Fruit fly (Drosophila melanogaster) whole organism, embryonic: ENCODE results near the gene Ube4B.

ENCODE experiments used
- CG10209 ChIP-seq: fragments of 200-800 bp; sonication (Bioruptor generic); optimal IDR thresholded peaks from 3 replicates; lab custom pipeline; 2017; ENCODE audit warnings: missing biosample characterization, mild to moderate bottlenecking, missing genetic modification characterization, missing genetic modification reagents
- CG10462 ChIP-seq: fragments of 200-800 bp; sonication (Bioruptor generic); optimal IDR thresholded peaks from 2 replicates; lab custom pipeline; 2016; ENCODE audit warnings: missing biosample characterization, missing genetic modification characterization
- CG11695 ChIP-seq: fragments of 200-800 bp; sonication (Bioruptor generic); IDR thresholded peaks from 3 replicates; pipeline ENCODE4 v1.3.6; 2022; ENCODE audit warnings: missing biosample characterization, missing genetic modification characterization
- CG1233 ChIP-seq: fragments of 200-800 bp; sonication (Bioruptor generic); optimal IDR thresholded peaks from 4 replicates; lab custom pipeline; 2018; ENCODE audit warnings: missing biosample characterization, mild to moderate bottlenecking, missing genetic modification characterization
- CG12659 ChIP-seq: fragments of 200-800 bp; sonication (Bioruptor generic); optimal IDR thresholded peaks from 3 replicates; lab custom pipeline; 2017; ENCODE audit warnings: mild to moderate bottlenecking, missing biosample characterization, missing genetic modification reagents, missing genetic modification characterization
- CG1603 ChIP-seq: fragments of 200-800 bp; sonication (Bioruptor generic); optimal IDR thresholded peaks from 2 replicates; lab custom pipeline; 2019; ENCODE audit warnings: missing biosample characterization, mild to moderate bottlenecking, missing genetic modification characterization, moderate library complexity
- CG16813 ChIP-seq: fragments of 200-800 bp; sonication (Bioruptor generic); IDR thresholded peaks from 3 replicates; pipeline ENCODE4 v1.3.6; 2022; ENCODE audit warnings: missing biosample characterization, missing genetic modification characterization; ENCODE audit not compliant: partially characterized antibody
- CG17361 ChIP-seq: fragments of 200-800 bp; sonication (Bioruptor generic); IDR thresholded peaks from 3 replicates; pipeline ENCODE4 v1.3.6; 2022; ENCODE audit warnings: missing biosample characterization, missing genetic modification characterization
- CG2120 ChIP-seq: fragments of 200-800 bp; sonication (Bioruptor generic); optimal IDR thresholded peaks from 3 replicates; lab custom pipeline; 2016; ENCODE audit warnings: missing biosample characterization, missing genetic modification characterization
- CG2199 ChIP-seq: fragments of 200-800 bp; sonication (Bioruptor generic); IDR thresholded peaks from 3 replicates; pipeline ENCODE4 v1.3.6; 2022; ENCODE audit warnings: missing biosample characterization, missing genetic modification characterization
- CG2202 ChIP-seq: fragments of 200-800 bp; sonication (Bioruptor generic); optimal IDR thresholded peaks from 2 replicates; lab custom pipeline; 2018; ENCODE audit warnings: missing biosample characterization, mild to moderate bottlenecking, missing genetic modification characterization
- CG30020 ChIP-seq: fragments of 200-800 bp; optimal IDR thresholded peaks from 2 replicates; lab custom pipeline; 2019; ENCODE audit warnings: missing biosample characterization, mild to moderate bottlenecking, missing genetic modification characterization, moderate library complexity
- CG3065 ChIP-seq: fragments of 200-800 bp; sonication (Bioruptor generic); optimal IDR thresholded peaks from 2 replicates; lab custom pipeline; 2016; ENCODE audit warnings: missing biosample characterization, missing genetic modification characterization
- CG31441 ChIP-seq: fragments of 200-800 bp; sonication (Bioruptor generic); IDR thresholded peaks from 2 replicates; pipeline ENCODE4 v1.3.6; 2022; ENCODE audit warnings: missing biosample characterization, missing genetic modification characterization
- CG3163 ChIP-seq: fragments of 200-800 bp; sonication (Bioruptor generic); optimal IDR thresholded peaks from 3 replicates; lab custom pipeline; 2016; ENCODE audit warnings: missing biosample characterization, missing genetic modification characterization
- CG32532 ChIP-seq: fragments of 200-800 bp; sonication (Bioruptor generic); IDR thresholded peaks from 2 replicates; pipeline ENCODE4 v1.3.6; 2022; ENCODE audit warnings: missing biosample characterization, missing genetic modification characterization
- CG5180 ChIP-seq: fragments of 200-800 bp; sonication (Bioruptor generic); optimal IDR thresholded peaks from 3 replicates; lab custom pipeline; 2017; ENCODE audit warnings: missing biosample characterization, missing genetic modification characterization, mild to moderate bottlenecking, moderate library complexity, missing genetic modification reagents
- CG6689 ChIP-seq: fragments of 200-800 bp; sonication (Bioruptor generic); IDR thresholded peaks from 2 replicates; pipeline ENCODE4 v1.3.6; 2022; ENCODE audit warnings: missing biosample characterization, missing genetic modification characterization
- CG7928 ChIP-seq: fragments of 200-800 bp; sonication (Bioruptor generic); optimal IDR thresholded peaks from 2 replicates; lab custom pipeline; 2017; ENCODE audit warnings: missing biosample characterization, mild to moderate bottlenecking, missing genetic modification characterization
- CG7963 ChIP-seq: fragments of 200-800 bp; sonication (Bioruptor generic); IDR thresholded peaks from 3 replicates; pipeline ENCODE4 v1.3.6; 2022; ENCODE audit warnings: missing biosample characterization, missing genetic modification characterization; ENCODE audit not compliant: partially characterized antibody
- CG9727 ChIP-seq: fragments of 200-800 bp; sonication (Bioruptor generic); optimal IDR thresholded peaks from 3 replicates; lab custom pipeline; 2017; ENCODE audit warnings: missing biosample characterization, mild to moderate bottlenecking, missing genetic modification characterization
- CG9797 ChIP-seq: fragments of 200-800 bp; sonication (Bioruptor generic); optimal IDR thresholded peaks from 3 replicates; lab custom pipeline; 2018; ENCODE audit warnings: missing biosample characterization, mild to moderate bottlenecking, missing genetic modification characterization
- Dbx ChIP-seq: fragments of 200-800 bp; sonication (Bioruptor generic); IDR thresholded peaks from 3 replicates; pipeline ENCODE4 v1.3.6; 2022; ENCODE audit warnings: missing biosample characterization, missing genetic modification characterization
- Dll ChIP-seq: fragments of 200-800 bp; sonication (Bioruptor generic); IDR thresholded peaks from 4 replicates; pipeline ENCODE4 v1.3.6; 2022; ENCODE audit warnings: missing biosample characterization, missing genetic modification characterization; ENCODE audit not compliant: partially characterized antibody
- Doc3 ChIP-seq: fragments of 200-800 bp; sonication (Bioruptor generic); IDR thresholded peaks from 3 replicates; pipeline ENCODE4 v1.3.6; 2022; ENCODE audit warnings: missing biosample characterization, missing genetic modification characterization; ENCODE audit not compliant: partially characterized antibody
- Dp ChIP-seq: fragments of 200-800 bp; sonication (Bioruptor generic); optimal IDR thresholded peaks from 2 replicates; lab custom pipeline; 2018; ENCODE audit warnings: missing biosample characterization, mild to moderate bottlenecking, missing genetic modification characterization, moderate library complexity
- Elba2 ChIP-seq: fragments of 200-800 bp; sonication (Bioruptor generic); optimal IDR thresholded peaks from 3 replicates; lab custom pipeline; 2016; ENCODE audit warnings: missing biosample characterization, missing genetic modification characterization
- H15 ChIP-seq: fragments of 200-800 bp; sonication (Bioruptor generic); IDR thresholded peaks from 3 replicates; pipeline ENCODE4 v1.3.6; 2022; ENCODE audit warnings: missing biosample characterization, missing genetic modification characterization
- Kr ChIP-seq: fragments of 200-800 bp; sonication (Bioruptor generic); optimal IDR thresholded peaks from 2 replicates; lab custom pipeline; 2017; ENCODE audit warnings: missing biosample characterization, mild to moderate bottlenecking, missing genetic modification characterization
- Mad ChIP-seq: fragments of 200-800 bp; sonication (Bioruptor generic); optimal IDR thresholded peaks from 2 replicates; lab custom pipeline; 2016; ENCODE audit warnings: missing biosample characterization, missing genetic modification characterization
- Myb ChIP-seq: fragments of 200-800 bp; sonication (Bioruptor generic); optimal IDR thresholded peaks from 2 replicates; lab custom pipeline; 2016; ENCODE audit warnings: missing biosample characterization, missing genetic modification characterization
- NC2α ChIP-seq: fragments of 200-800 bp; sonication (Bioruptor generic); optimal IDR thresholded peaks from 2 replicates; lab custom pipeline; 2016; ENCODE audit warnings: missing biosample characterization, missing genetic modification characterization
- NFAT ChIP-seq: fragments of 200-800 bp; sonication (Bioruptor generic); IDR thresholded peaks from 2 replicates; pipeline ENCODE4 v1.3.6; 2022; ENCODE audit warnings: missing biosample characterization, missing genetic modification characterization
- Pdp1 ChIP-seq, 2 experiments: fragments of 200-800 bp; sonication (Bioruptor generic); optimal IDR thresholded peaks; 3 replicates each; lab custom pipeline; 2016; ENCODE audit warnings: missing biosample characterization in 2 of 2, missing genetic modification characterization in 2 of 2, mild to moderate bottlenecking in 1 of 2, moderate library complexity in 1 of 2
- bcd ChIP-seq: fragments of 200-800 bp; sonication (Bioruptor generic); optimal IDR thresholded peaks from 2 replicates; lab custom pipeline; 2017; ENCODE audit warnings: missing biosample characterization, mild to moderate bottlenecking, missing genetic modification characterization
- cato ChIP-seq: fragments of 200-800 bp; sonication (Bioruptor generic); optimal IDR thresholded peaks from 2 replicates; lab custom pipeline; 2016; ENCODE audit warnings: missing biosample characterization, missing genetic modification characterization, borderline replicate concordance
- dmrt99B ChIP-seq: fragments of 200-800 bp; sonication (Bioruptor generic); optimal IDR thresholded peaks from 2 replicates; lab custom pipeline; 2018; ENCODE audit warnings: missing biosample characterization, mild to moderate bottlenecking, missing genetic modification characterization, moderate library complexity
- exex ChIP-seq: fragments of 200-800 bp; sonication (Bioruptor generic); optimal IDR thresholded peaks from 4 replicates; lab custom pipeline; 2018; ENCODE audit warnings: missing biosample characterization, mild to moderate bottlenecking, missing genetic modification characterization, moderate library complexity
- jing ChIP-seq: fragments of 200-800 bp; sonication (Bioruptor generic); optimal IDR thresholded peaks from 2 replicates; lab custom pipeline; 2018; ENCODE audit warnings: missing biosample characterization, mild to moderate bottlenecking, missing genetic modification characterization
- klu ChIP-seq: fragments of 200-800 bp; sonication (Bioruptor generic); IDR thresholded peaks from 2 replicates; pipeline ENCODE4 v1.3.6; 2022; ENCODE audit warnings: missing biosample characterization, missing genetic modification characterization
- pb ChIP-seq: fragments of 200-800 bp; sonication (Bioruptor generic); optimal IDR thresholded peaks from 3 replicates; lab custom pipeline; 2016; ENCODE audit warnings: missing biosample characterization, missing genetic modification characterization
- psq ChIP-seq: fragments of 200-800 bp; sonication (Bioruptor generic); optimal IDR thresholded peaks from 2 replicates; lab custom pipeline; 2017; ENCODE audit warnings: missing biosample characterization, missing genetic modification characterization
- ro ChIP-seq: fragments of 200-800 bp; sonication (Bioruptor generic); IDR thresholded peaks from 2 replicates; pipeline ENCODE4 v1.3.6; 2022; ENCODE audit warnings: missing biosample characterization, missing genetic modification characterization
- run ChIP-seq: fragments of 200-800 bp; sonication (Bioruptor generic); optimal IDR thresholded peaks from 3 replicates; lab custom pipeline; 2018; ENCODE audit warnings: missing biosample characterization, mild to moderate bottlenecking, missing genetic modification characterization
- sisA ChIP-seq: fragments of 200-800 bp; sonication (Bioruptor generic); IDR thresholded peaks from 2 replicates; pipeline ENCODE4 v1.3.6; 2022; ENCODE audit warnings: missing biosample characterization, missing genetic modification characterization
- slp2 ChIP-seq: fragments of 200-800 bp; sonication (Bioruptor generic); optimal IDR thresholded peaks from 2 replicates; lab custom pipeline; 2016; ENCODE audit warnings: missing biosample characterization, missing genetic modification characterization
- sqz ChIP-seq: fragments of 200-800 bp; sonication (Bioruptor generic); optimal IDR thresholded peaks from 3 replicates; lab custom pipeline; 2018; ENCODE audit warnings: missing biosample characterization, mild to moderate bottlenecking, missing genetic modification characterization
- toy ChIP-seq: fragments of 200-800 bp; sonication (Bioruptor generic); IDR thresholded peaks from 2 replicates; pipeline ENCODE4 v1.3.6; 2022; ENCODE audit warnings: missing biosample characterization, missing genetic modification characterization
- unc-4 ChIP-seq: fragments of 200-800 bp; sonication (Bioruptor generic); IDR thresholded peaks from 2 replicates; pipeline ENCODE4 v1.3.6; 2022; ENCODE audit warnings: missing biosample characterization, missing genetic modification characterization; ENCODE audit not compliant: partially characterized antibody
- wdn ChIP-seq: fragments of 200-800 bp; sonication (Bioruptor generic); IDR thresholded peaks from 2 replicates; pipeline ENCODE4 v1.3.6; 2022; ENCODE audit warnings: missing biosample characterization, missing genetic modification characterization

The Ube4B gene

dm6 chr2L:13021020-13021781 lies 2.0 kb upstream of the Ube4B start, which contains the start of gene CG9933 (continued):
- no peak for TF ChIP-seq wdn
- no peak for TF ChIP-seq Kr
- no peak for TF ChIP-seq CG16813 (GFP tag; lab: Robert Waterston, UW)
- no peak for TF ChIP-seq CG1233 (GFP tag; lab: Kevin White, UChicago)
- TF ChIP-seq CG6689 (GFP tag; lab: Robert Waterston, UW), result no peak
- TF ChIP-seq CG32532 (GFP tag; lab: Robert Waterston, UW), result no peak
- peak; percentile 95 for TF ChIP-seq Myb
- no peak for TF ChIP-seq psq (GFP tag; lab: Kevin White, UChicago)
- TF ChIP-seq CG9727 (GFP tag; lab: Kevin White, UChicago), result no peak
- TF ChIP-seq pb, result no peak
- TF ChIP-seq toy (GFP tag; lab: Robert Waterston, UW), result no peak
- TF ChIP-seq Dbx (GFP tag; lab: Robert Waterston, UW), result no peak
- no peak for TF ChIP-seq run
- no peak for TF ChIP-seq CG10209 (GFP tag; lab: Kevin White, UChicago)
- no peak for TF ChIP-seq CG17361 (GFP tag; lab: Robert Waterston, UW)
- TF ChIP-seq jing, result no peak
- no peak for TF ChIP-seq CG3163 (GFP tag; lab: Kevin White, UChicago)
- no peak for TF ChIP-seq CG7928
- no peak for TF ChIP-seq Mad
- TF ChIP-seq bcd (GFP tag; lab: Kevin White, UChicago), result no peak
- no peak for TF ChIP-seq H15
- no peak for TF ChIP-seq klu (GFP tag; lab: Robert Waterston, UW)
- TF ChIP-seq CG2199, result no peak
- TF ChIP-seq sisA, result no peak
- TF ChIP-seq Pdp1 (GFP tag; optimal IDR thresholded peaks at IDR 0.05; lab: Kevin White, UChicago), result no peak
- no peak for TF ChIP-seq unc-4
- TF ChIP-seq CG5180 (GFP tag; lab: Kevin White, UChicago), result no peak
- peak; percentile 65 for TF ChIP-seq Dp (GFP tag; lab: Kevin White, UChicago)
- no peak for TF ChIP-seq Dll (GFP tag; lab: Robert Waterston, UW)
- no peak for TF ChIP-seq NFAT (GFP tag; lab: Robert Waterston, UW)
- no peak for TF ChIP-seq dmrt99B (tag; lab: Kevin White, UChicago)
- TF ChIP-seq Doc3 (GFP tag; lab: Robert Waterston, UW), result no peak
- TF ChIP-seq sqz (GFP tag; lab: Kevin White, UChicago), result no peak
- TF ChIP-seq CG9797 (GFP tag; lab: Kevin White, UChicago), result peak; percentile 51
- no peak for TF ChIP-seq CG7963 (GFP tag; lab: Robert Waterston, UW)
- peak; percentile 37 for TF ChIP-seq CG12659 (GFP tag; lab: Kevin White, UChicago)
- peak; percentile 93 for TF ChIP-seq CG30020 (tag; lab: Kevin White, UChicago)
- no peak for TF ChIP-seq CG2202
- TF ChIP-seq CG10462, result peak; percentile 60
- TF ChIP-seq NC2α (GFP tag; lab: Kevin White, UChicago), result no peak
- TF ChIP-seq CG1603 (tag; lab: Kevin White, UChicago), result peak; percentile 83
- no peak for TF ChIP-seq cato (GFP tag; lab: Kevin White, UChicago)
- TF ChIP-seq CG31441 (GFP tag; lab: Robert Waterston, UW), result no peak
- no peak for TF ChIP-seq CG2120 (GFP tag; lab: Kevin White, UChicago)
- no peak for TF ChIP-seq Elba2 (GFP tag; lab: Kevin White, UChicago)
- no peak for TF ChIP-seq CG3065
- TF ChIP-seq CG11695 (GFP tag; lab: Robert Waterston, UW), result no peak
- no peak for TF ChIP-seq exex (tag; lab: Kevin White, UChicago)
- no peak for TF ChIP-seq ro (GFP tag; lab: Robert Waterston, UW)
- no peak for TF ChIP-seq slp2 (GFP tag; lab: Kevin White, UChicago)
